Fruit fly (Drosophila melanogaster) whole organism: ENCODE results near the gene jar.

Experiments used
- CG8478 ChIP-seq: fragments of >200 bp; optimal IDR thresholded peaks from 2 replicates; lab custom pipeline; 2018; ENCODE audit warnings: inconsistent platforms
- pan ChIP-seq: fragments of >200 bp; optimal IDR thresholded peaks from 2 replicates; lab custom pipeline; 2017
- psq ChIP-seq: fragments of >200 bp; optimal IDR thresholded peaks from 2 replicates; lab custom pipeline; 2017

DNA sequence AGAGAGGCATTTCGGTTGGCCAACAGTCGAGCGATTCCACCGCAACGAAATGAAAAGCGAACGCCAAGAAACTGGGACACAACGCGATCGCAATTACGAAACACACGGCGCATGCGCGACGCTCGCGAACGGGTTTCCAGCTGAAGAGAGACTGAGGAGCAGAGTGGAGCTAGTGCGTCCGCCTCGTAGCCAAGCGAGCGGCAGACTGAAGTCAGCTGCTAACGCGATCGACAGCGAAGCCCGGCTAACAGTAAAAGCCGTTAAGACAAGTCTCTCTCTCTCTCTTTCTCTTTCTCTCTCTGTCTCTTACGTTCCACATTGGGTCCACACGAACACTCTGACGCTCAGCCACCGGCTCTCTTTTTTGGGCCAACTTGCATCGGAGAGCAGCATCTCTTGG lies 52.5 kb downstream of the jar start, which contains the start of gene CG17786:
- TF ChIP-seq CG8478 (lab: Kevin White, UChicago) (no peak), psq (lab: Kevin White, UChicago) (no peak), pan (lab: Kevin White, UChicago) (no peak)
